Fruit fly (Drosophila melanogaster): Measurements from ENCODE around the gene CG18599.

CG18599 gene

dm6 chr3R:18244171-18245043 lies 23.2 kb upstream of the CG18599 start (continued):
- TF ChIP-seq HmgZ (tag; optimal IDR thresholded peaks at IDR 0.05) (peak; percentile 46), corto (GFP tag; optimal IDR thresholded peaks at IDR 0.05) (peak; percentile 48), Xbp1 (GFP tag; optimal IDR thresholded peaks at IDR 0.05) (no peak), tna (GFP tag; IDR thresholded peaks at IDR 0.05; ENCODE audit: partially characterized antibody) (no peak), rib (GFP tag; IDR thresholded peaks at IDR 0.05) (peak; percentile 89; the same call in 1 of the 2 replicates), CG3847 (GFP tag; IDR thresholded peaks at IDR 0.05) (peak; percentile 21; the same call in 1 of the 2 replicates), CG2678 (tag; optimal IDR thresholded peaks at IDR 0.05) (peak; percentile 16), Eip74EF (GFP tag; optimal IDR thresholded peaks at IDR 0.05) (no peak), salm (tag; optimal IDR thresholded peaks at IDR 0.05) (no peak), Atf3 (GFP tag; optimal IDR thresholded peaks at IDR 0.05) (no peak), CG9876 (GFP tag; optimal IDR thresholded peaks at IDR 0.05) (no peak), CG3281 (GFP tag; optimal IDR thresholded peaks at IDR 0.05) (no peak), sim (GFP tag; IDR thresholded peaks at IDR 0.05) (no peak), CG11696 (GFP tag; IDR thresholded peaks at IDR 0.05) (no peak), psq (GFP tag; optimal IDR thresholded peaks at IDR 0.05) (no peak), fu2 (GFP tag; optimal IDR thresholded peaks at IDR 0.05) (no peak), CG31441 (GFP tag; IDR thresholded peaks at IDR 0.05) (0 out of 2 replicates have a peak, but pooled peaks have one; percentile 11), CG11093 (GFP tag; IDR thresholded peaks at IDR 0.05) (no peak), jumu (GFP tag; optimal IDR thresholded peaks at IDR 0.05) (no peak), crp (GFP tag; optimal IDR thresholded peaks at IDR 0.05) (no peak), CG6654 (GFP tag; optimal IDR thresholded peaks at IDR 0.05) (no peak), CG7745 (tag; optimal IDR thresholded peaks at IDR 0.05) (no peak), CG12391 (tag; optimal IDR thresholded peaks at IDR 0.05) (no peak), lab (GFP tag; optimal IDR thresholded peaks at IDR 0.05) (peak; percentile 8), HLH3B (GFP tag; IDR thresholded peaks at IDR 0.05) (no peak), Gug (GFP tag; IDR thresholded peaks at IDR 0.05) (no peak; the same call in 2 of the 4 replicates), CG15514 (GFP tag; optimal IDR thresholded peaks at IDR 0.05) (no peak), CG9932 (GFP tag; IDR thresholded peaks at IDR 0.05) (peak; percentile 40; the same call in 1 of the 2 replicates), yki (optimal IDR thresholded peaks at IDR 0.05) (peak; percentile 81), lov (optimal IDR thresholded peaks at IDR 0.05) (no peak), lov (GFP tag; IDR thresholded peaks at IDR 0.05) (no peak), CG7357 (GFP tag; IDR thresholded peaks at IDR 0.05) (no peak), CG6791 (GFP tag; IDR thresholded peaks at IDR 0.05; ENCODE audit: partially characterized antibody) (no peak), TFAM (GFP tag; optimal IDR thresholded peaks at IDR 0.05) (no peak), Fer2 (tag; optimal IDR thresholded peaks at IDR 0.05) (no peak), Blimp-1 (GFP tag; optimal IDR thresholded peaks at IDR 0.05) (no peak), vfl (GFP tag; optimal IDR thresholded peaks at IDR 0.05) (no peak), oc (tag; optimal IDR thresholded peaks at IDR 0.05) (no peak), insv (GFP tag; optimal IDR thresholded peaks at IDR 0.05) (no peak), CG7987 (GFP tag; optimal IDR thresholded peaks at IDR 0.05) (no peak), Adf1 (GFP tag; IDR thresholded peaks at IDR 0.05) (peak; percentile 71), CG1792 (GFP tag; optimal IDR thresholded peaks at IDR 0.05) (no peak), CG12219 (GFP tag; optimal IDR thresholded peaks at IDR 0.05) (no peak), esg (GFP tag; conservative IDR thresholded peaks at IDR 0.05) (no peak), MESR4 (GFP tag; optimal IDR thresholded peaks at IDR 0.05) (no peak), Nf-YB (GFP tag; optimal IDR thresholded peaks at IDR 0.05) (peak; percentile 40), PHDP (tag; optimal IDR thresholded peaks at IDR 0.05) (no peak), CG3163 (GFP tag; optimal IDR thresholded peaks at IDR 0.05) (peak; percentile 40), CG17361 (GFP tag; IDR thresholded peaks at IDR 0.05) (0 out of 3 replicates have a peak, but pooled peaks have one; percentile 31)

Data from whole organism, embryonic.